Fruit fly (Drosophila melanogaster) whole organism, embryonic: ENCODE data around the gene CG42540.

Source experiments
- CG10147 ChIP-seq: fragments of 200-800 bp; sonication (Bioruptor generic); optimal IDR thresholded peaks from 2 replicates; lab custom pipeline; 2019; ENCODE audit warnings: missing biosample characterization, mild to moderate bottlenecking, missing genetic modification characterization, moderate library complexity
- CG11398 ChIP-seq: fragments of 200-800 bp; sonication (Bioruptor generic); optimal IDR thresholded peaks from 2 replicates; lab custom pipeline; 2016; ENCODE audit warnings: missing biosample characterization, missing genetic modification characterization
- CG12769 ChIP-seq: fragments of 200-800 bp; sonication (Bioruptor generic); optimal IDR thresholded peaks from 2 replicates; lab custom pipeline; 2019; ENCODE audit warnings: missing biosample characterization, mild to moderate bottlenecking, missing genetic modification characterization, moderate library complexity
- CG14965 ChIP-seq: fragments of 200-800 bp; sonication (Bioruptor generic); optimal IDR thresholded peaks from 2 replicates; lab custom pipeline; 2016; ENCODE audit warnings: missing biosample characterization, missing genetic modification characterization, borderline replicate concordance
- CG15011 ChIP-seq: fragments of 200-800 bp; sonication (Bioruptor generic); optimal IDR thresholded peaks from 3 replicates; lab custom pipeline; 2018; ENCODE audit warnings: missing biosample characterization, mild to moderate bottlenecking, missing genetic modification characterization
- CG15269 ChIP-seq: fragments of 200-800 bp; sonication (Bioruptor generic); optimal IDR thresholded peaks from 2 replicates; lab custom pipeline; 2018; ENCODE audit warnings: missing biosample characterization, mild to moderate bottlenecking, missing genetic modification characterization, moderate library complexity
- CG17328 ChIP-seq: fragments of 200-800 bp; sonication (Bioruptor generic); IDR thresholded peaks from 2 replicates; pipeline ENCODE4 v1.3.6; 2022; ENCODE audit warnings: missing biosample characterization, missing genetic modification characterization
- CG17359 ChIP-seq: fragments of 200-800 bp; sonication (Bioruptor generic); optimal IDR thresholded peaks from 3 replicates; lab custom pipeline; 2018; ENCODE audit warnings: missing biosample characterization, mild to moderate bottlenecking, missing genetic modification characterization, moderate library complexity
- CG18599 ChIP-seq: fragments of 200-800 bp; sonication (Bioruptor generic); optimal IDR thresholded peaks from 3 replicates; lab custom pipeline; 2017; ENCODE audit warnings: missing biosample characterization, missing genetic modification characterization, mild to moderate bottlenecking, moderate library complexity, missing genetic modification reagents
- CG2678 ChIP-seq: fragments of 200-800 bp; sonication (Bioruptor generic); optimal IDR thresholded peaks from 3 replicates; lab custom pipeline; 2019; ENCODE audit warnings: missing biosample characterization, mild to moderate bottlenecking, missing genetic modification characterization, moderate library complexity
- CG31224 ChIP-seq: fragments of 200-800 bp; sonication (Bioruptor generic); IDR thresholded peaks from 2 replicates; pipeline ENCODE4 v1.3.6; 2022; ENCODE audit warnings: missing biosample characterization, missing genetic modification characterization
- CG4707 ChIP-seq: fragments of 200-800 bp; sonication (Bioruptor generic); optimal IDR thresholded peaks from 2 replicates; lab custom pipeline; 2018; ENCODE audit warnings: missing biosample characterization, mild to moderate bottlenecking, missing genetic modification characterization, moderate library complexity
- CG6689 ChIP-seq: fragments of 200-800 bp; sonication (Bioruptor generic); IDR thresholded peaks from 2 replicates; pipeline ENCODE4 v1.3.6; 2022; ENCODE audit warnings: missing biosample characterization, missing genetic modification characterization
- HLH3B ChIP-seq: fragments of 200-800 bp; sonication (Bioruptor generic); IDR thresholded peaks from 2 replicates; pipeline ENCODE4 v1.3.6; 2022; ENCODE audit warnings: missing biosample characterization, missing genetic modification characterization
- MBD-R2 ChIP-seq: fragments of 200-800 bp; sonication (Bioruptor generic); IDR thresholded peaks from 2 replicates; pipeline ENCODE4 v1.3.6; 2022; ENCODE audit warnings: missing biosample characterization, missing genetic modification characterization
- Med ChIP-seq: fragments of 200-800 bp; sonication (Bioruptor generic); peaks from one replicate; lab custom pipeline; 2016; ENCODE audit warnings: missing biosample characterization, missing genetic modification characterization, mild to moderate bottlenecking, inconsistent platforms, moderate library complexity
- Mrtf ChIP-seq: fragments of 200-800 bp; sonication (Bioruptor generic); IDR thresholded peaks from 3 replicates; pipeline ENCODE4 v1.3.6; 2022; ENCODE audit warnings: missing biosample characterization, missing genetic modification characterization
- Nf-YC ChIP-seq: fragments of 200-800 bp; optimal IDR thresholded peaks from 3 replicates; lab custom pipeline; 2019; ENCODE audit warnings: missing biosample characterization, mild to moderate bottlenecking, missing genetic modification characterization, moderate library complexity
- Oli ChIP-seq: fragments of 200-800 bp; sonication (Bioruptor generic); optimal IDR thresholded peaks from 2 replicates; lab custom pipeline; 2018; ENCODE audit warnings: missing biosample characterization, mild to moderate bottlenecking, missing genetic modification characterization, moderate library complexity
- Trl ChIP-seq, 3 experiments: fragments of >200 bp in 2 of 3; fragments of 200-800 bp in 1 of 3; sonication (Bioruptor generic) in 1 of 3; optimal IDR thresholded peaks; 2 replicates in 1 of 3; 3 replicates in 2 of 3; lab custom pipeline; 2016 to 2017; ENCODE audit warnings: missing biosample characterization in 1 of 3, missing genetic modification characterization in 1 of 3
- ap ChIP-seq: fragments of 200-800 bp; sonication (Bioruptor generic); IDR thresholded peaks from 2 replicates; pipeline ENCODE4 v1.3.6; 2022; ENCODE audit warnings: missing biosample characterization, missing genetic modification characterization
- ci ChIP-seq: fragments of 200-800 bp; sonication (Bioruptor generic); IDR thresholded peaks from 3 replicates; pipeline ENCODE4 v1.3.6; 2022; ENCODE audit warnings: missing biosample characterization, missing genetic modification characterization
- crol ChIP-seq: fragments of 200-800 bp; sonication (Bioruptor generic); IDR thresholded peaks from 2 replicates; pipeline ENCODE4 v1.3.6; 2022; ENCODE audit warnings: missing biosample characterization, missing genetic modification characterization
- crp ChIP-seq, 2 experiments: fragments of 200-800 bp; sonication (Bioruptor generic); optimal IDR thresholded peaks; 2 replicates in 1 of 2; 3 replicates in 1 of 2; lab custom pipeline; 2017; ENCODE audit warnings: missing biosample characterization in 2 of 2, missing genetic modification characterization in 2 of 2, mild to moderate bottlenecking in 1 of 2, moderate library complexity in 1 of 2
- disco-r ChIP-seq: fragments of 200-800 bp; sonication (Bioruptor generic); optimal IDR thresholded peaks from 2 replicates; lab custom pipeline; 2016; ENCODE audit warnings: missing biosample characterization, missing genetic modification characterization
- esg ChIP-seq: fragments of 200-800 bp; sonication (Bioruptor generic); conservative IDR thresholded peaks from 2 replicates; pipeline ENCODE4 v1.3.6; 2022; ENCODE audit warnings: missing biosample characterization, missing genetic modification characterization
- eve ChIP-seq, 2 experiments: fragments of >200 bp; optimal IDR thresholded peaks; 2 replicates each; lab custom pipeline; 2017; ENCODE audit warnings: missing biosample characterization in 2 of 2, missing genetic modification characterization in 2 of 2
- gem ChIP-seq: fragments of 200-800 bp; sonication (Bioruptor generic); optimal IDR thresholded peaks from 2 replicates; lab custom pipeline; 2019; ENCODE audit warnings: missing biosample characterization, mild to moderate bottlenecking, missing genetic modification characterization, moderate library complexity
- gsb-n ChIP-seq: fragments of 200-800 bp; sonication (Bioruptor generic); optimal IDR thresholded peaks from 3 replicates; lab custom pipeline; 2018; ENCODE audit warnings: missing biosample characterization, mild to moderate bottlenecking, missing genetic modification characterization
- hb ChIP-seq: fragments of 200-800 bp; sonication (Bioruptor generic); IDR thresholded peaks from 3 replicates; pipeline ENCODE4 v1.3.6; 2022; ENCODE audit warnings: missing biosample characterization, missing genetic modification characterization; ENCODE audit not compliant: partially characterized antibody
- jing ChIP-seq: fragments of 200-800 bp; sonication (Bioruptor generic); optimal IDR thresholded peaks from 2 replicates; lab custom pipeline; 2018; ENCODE audit warnings: missing biosample characterization, mild to moderate bottlenecking, missing genetic modification characterization
- lab ChIP-seq: fragments of 200-800 bp; sonication (Bioruptor generic); optimal IDR thresholded peaks from 3 replicates; lab custom pipeline; 2017; ENCODE audit warnings: missing biosample characterization, missing genetic modification characterization, mild to moderate bottlenecking, moderate library complexity, missing genetic modification reagents
- lola ChIP-seq, 3 experiments: fragments of >200 bp in 2 of 3; fragments of 200-800 bp in 1 of 3; sonication (Bioruptor generic) in 1 of 3; optimal IDR thresholded peaks; 2 replicates each; lab custom pipeline; 2017 to 2019; ENCODE audit warnings: missing biosample characterization in 3 of 3, missing genetic modification characterization in 3 of 3, mild to moderate bottlenecking in 1 of 3, moderate library complexity in 1 of 3
- mam ChIP-seq: fragments of 200-800 bp; sonication (Bioruptor generic); optimal IDR thresholded peaks from 3 replicates; lab custom pipeline; 2016; ENCODE audit warnings: missing biosample characterization, missing genetic modification characterization
- pfk ChIP-seq: fragments of 200-800 bp; sonication (Bioruptor generic); optimal IDR thresholded peaks from 2 replicates; lab custom pipeline; 2018; ENCODE audit warnings: missing biosample characterization, mild to moderate bottlenecking, missing genetic modification characterization, moderate library complexity
- prd ChIP-seq, 3 experiments: fragments of >200 bp in 2 of 3; fragments of 200-800 bp in 1 of 3; sonication (Bioruptor generic) in 1 of 3; optimal IDR thresholded peaks in 2 of 3; IDR thresholded peaks in 1 of 3; 2 replicates in 2 of 3; 3 replicates in 1 of 3; pipeline versions ENCODE4 v1.3.6 to Lab custom; 2017 to 2022; ENCODE audit warnings: missing biosample characterization in 1 of 3, missing genetic modification characterization in 1 of 3
- ranshi ChIP-seq: fragments of 200-800 bp; sonication (Bioruptor generic); IDR thresholded peaks from 2 replicates; pipeline ENCODE4 v1.3.6; 2022; ENCODE audit warnings: missing biosample characterization, missing genetic modification characterization
- row ChIP-seq: fragments of 200-800 bp; sonication (Bioruptor generic); IDR thresholded peaks from 3 replicates; pipeline ENCODE4 v1.3.6; 2022; ENCODE audit warnings: missing biosample characterization, missing genetic modification characterization
- seq ChIP-seq: fragments of 200-800 bp; sonication (Bioruptor generic); IDR thresholded peaks from 2 replicates; pipeline ENCODE4 v1.3.6; 2022; ENCODE audit warnings: missing biosample characterization, missing genetic modification characterization
- slbo ChIP-seq: fragments of 200-800 bp; sonication (Bioruptor generic); IDR thresholded peaks from 2 replicates; pipeline ENCODE4 v1.3.6; 2022; ENCODE audit warnings: missing biosample characterization, missing genetic modification characterization
- sqz ChIP-seq: fragments of 200-800 bp; sonication (Bioruptor generic); optimal IDR thresholded peaks from 3 replicates; lab custom pipeline; 2018; ENCODE audit warnings: missing biosample characterization, mild to moderate bottlenecking, missing genetic modification characterization
- tgo ChIP-seq: fragments of 200-800 bp; sonication (Bioruptor generic); IDR thresholded peaks from 3 replicates; pipeline ENCODE4 v1.3.6; 2022; ENCODE audit warnings: missing biosample characterization, missing genetic modification characterization
- trem ChIP-seq: fragments of 200-800 bp; optimal IDR thresholded peaks from 3 replicates; lab custom pipeline; 2019; ENCODE audit warnings: missing biosample characterization, mild to moderate bottlenecking, missing genetic modification characterization, moderate library complexity
- ttk ChIP-seq: fragments of 200-800 bp; sonication (Bioruptor generic); IDR thresholded peaks from 2 replicates; pipeline ENCODE4 v2.1.2; 2022; ENCODE audit warnings: missing biosample characterization, missing genetic modification characterization
- zen2 ChIP-seq: fragments of 200-800 bp; sonication (Bioruptor generic); IDR thresholded peaks from 3 replicates; pipeline ENCODE4 v1.3.6; 2022; ENCODE audit warnings: missing biosample characterization, missing genetic modification characterization; ENCODE audit not compliant: partially characterized antibody

The CG42540 gene

DNA sequence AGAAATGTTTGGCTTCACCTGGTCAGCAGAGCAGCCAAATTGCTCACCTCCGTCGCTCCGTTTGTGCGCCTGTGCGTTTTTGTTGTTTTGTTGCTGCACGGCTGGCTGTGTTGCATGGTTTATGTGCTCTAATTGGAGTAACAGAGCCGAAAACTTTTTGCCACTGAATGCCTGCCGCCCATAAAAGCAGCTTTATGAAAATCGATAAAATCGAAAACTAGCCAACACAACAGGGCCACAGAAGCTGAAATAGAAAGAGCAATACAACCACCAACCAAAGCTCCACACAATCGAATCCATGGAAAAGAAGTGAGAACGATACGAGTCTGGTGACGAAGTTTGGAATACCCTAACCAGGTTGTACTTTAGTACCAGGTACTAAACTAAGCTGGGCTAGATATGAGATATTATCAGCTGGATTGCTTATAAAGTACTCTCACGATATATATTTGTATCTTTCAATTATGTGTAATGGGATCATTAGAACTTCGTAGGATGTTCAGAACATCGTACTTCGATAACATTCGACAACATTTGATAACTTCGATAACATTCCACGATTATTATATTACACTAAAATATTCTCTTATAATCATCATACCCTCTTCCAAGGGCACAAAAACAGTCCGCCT lies 63.1 kb downstream of the CG42540 start (continued):
- TF ChIP-seq CG17328 (GFP tag; lab: Robert Waterston, UW) (no peak), eve (GFP tag; optimal IDR thresholded peaks at IDR 0.05; lab: Kevin White, UChicago) (no peak), MBD-R2 (GFP tag; lab: Robert Waterston, UW) (no peak), CG11398 (GFP tag; lab: Kevin White, UChicago) (no peak), CG14965 (GFP tag; lab: Kevin White, UChicago) (no peak), slbo (GFP tag; lab: Robert Waterston, UW) (peak; percentile 16; the same call in 1 of the 2 replicates), lab (GFP tag; lab: Kevin White, UChicago) (peak; percentile 7), jing (no peak), CG15011 (GFP tag; lab: Kevin White, UChicago) (no peak), zen2 (GFP tag; lab: Robert Waterston, UW) (no peak), seq (no peak), lola (GFP tag; optimal IDR thresholded peaks at IDR 0.05; lab: Kevin White, UChicago) (no peak), CG10147 (GFP tag; lab: Kevin White, UChicago) (peak; percentile 7), trem (no peak), Oli (tag; lab: Kevin White, UChicago) (no peak), mam (GFP tag; lab: Kevin White, UChicago) (no peak)

DNA sequence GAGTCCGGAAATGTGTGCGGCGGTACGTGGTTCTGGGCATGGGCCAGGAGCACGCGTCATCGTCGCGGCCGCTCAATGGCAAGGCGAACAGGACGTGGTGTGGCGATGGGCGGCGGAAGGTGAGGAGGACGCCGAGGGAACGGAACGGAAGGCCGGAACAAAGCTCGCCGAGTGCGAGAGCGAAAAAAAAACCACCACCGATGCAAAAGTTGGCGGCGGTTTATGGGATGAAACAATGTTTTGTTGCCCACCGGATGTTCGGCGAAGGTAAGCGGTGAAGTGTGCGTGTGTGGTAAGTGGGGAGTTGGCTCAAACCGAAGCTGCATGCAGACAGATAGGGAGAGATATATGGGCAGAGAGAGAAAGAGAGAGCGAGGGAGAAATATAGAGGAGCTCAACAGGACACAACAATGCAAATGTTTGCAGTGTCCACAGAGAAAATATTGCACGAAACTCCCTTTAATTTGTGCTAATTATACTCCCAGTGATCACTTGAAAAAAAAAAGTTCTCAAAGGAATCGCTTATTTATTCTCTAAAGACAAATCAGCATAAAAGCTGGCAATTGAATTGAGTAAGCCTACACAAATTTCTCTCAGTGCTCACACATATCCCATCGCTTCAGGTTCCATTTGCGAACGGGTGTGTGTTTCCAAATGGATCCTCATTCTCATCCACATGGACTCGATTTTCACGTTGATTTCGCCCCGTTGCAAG lies 63.8 kb downstream of the CG42540 start:
- TF ChIP-seq ci (0 out of 3 replicates have a peak, but pooled peaks have one; percentile 15), CG17359 (tag; lab: Kevin White, UChicago) (peak; percentile 5), Trl (optimal IDR thresholded peaks at IDR 0.05; lab: Kevin White, UChicago) (peak; percentile 3 to 8), Trl (GFP tag; optimal IDR thresholded peaks at IDR 0.05; lab: Kevin White, UChicago) (no peak), CG6689 (peak; percentile 18; the same call in 1 of the 2 replicates), esg (GFP tag; lab: Robert Waterston, UW) (no peak), disco-r (GFP tag; lab: Kevin White, UChicago) (no peak), tgo (GFP tag; lab: Robert Waterston, UW) (peak; percentile 18; the same call in 1 of the 3 replicates), CG31224 (GFP tag; lab: Robert Waterston, UW) (no peak), CG18599 (no peak), sqz (GFP tag; lab: Kevin White, UChicago) (peak; percentile 17), prd (optimal IDR thresholded peaks at IDR 0.05; lab: Kevin White, UChicago) (no peak), prd (GFP tag; IDR thresholded peaks at IDR 0.05; lab: Robert Waterston, UW) (0 out of 3 replicates have a peak, but pooled peaks have one; percentile 29), gem (tag; lab: Kevin White, UChicago) (peak; percentile 15), crp (GFP tag; optimal IDR thresholded peaks at IDR 0.05; lab: Kevin White, UChicago) (no peak), hb (GFP tag; lab: Robert Waterston, UW) (peak; percentile 43; the same call in 1 of the 3 replicates), Nf-YC (tag; lab: Kevin White, UChicago) (no peak), CG15269 (no peak), Mrtf (GFP tag; lab: Robert Waterston, UW) (0 out of 3 replicates have a peak, but pooled peaks have one; percentile 14), CG2678 (tag; lab: Kevin White, UChicago) (peak; percentile 8), pfk (GFP tag; lab: Kevin White, UChicago) (peak; percentile 73), CG12769 (no peak), CG4707 (GFP tag; lab: Kevin White, UChicago) (no peak), ap (0 out of 2 replicates have a peak, but pooled peaks have one; percentile 6), HLH3B (GFP tag; lab: Robert Waterston, UW) (0 out of 2 replicates have a peak, but pooled peaks have one; percentile 14), ttk (GFP tag; lab: Robert Waterston, UW) (no peak), row (GFP tag; lab: Robert Waterston, UW) (peak; percentile 19; the same call in 1 of the 3 replicates), gsb-n (tag; lab: Kevin White, UChicago) (no peak), Med (GFP tag; lab: Kevin White, UChicago) (peak; percentile 45), crol (GFP tag; lab: Robert Waterston, UW) (peak; percentile 90), ranshi (GFP tag; lab: Robert Waterston, UW) (no peak)
